6 fruit fly cellular contexts compared by ENCODE assay signal in genomic region chrX:13990474-13991221, dm6.
A peak's percentile ranks its signal among the peaks of the same experiment; 100 is the strongest.
TF ChIP-seq lines count a peak whose summit lies in the region.

Gene mamo, minus strand, starts transcription at chrX:13990527.

- TF ChIP-seq CTCF in whole organism, embryonic (GFP tag; optimal IDR thresholded peaks at IDR 0.05; lab: Kevin White, UChicago) = no peak

TF ChIP-seq in whole organism, 6 proteins besides CTCF, POLR2A, EP300 and RAD21:
- TF ChIP-seq CG8478 (optimal IDR thresholded peaks at IDR 0.05; lab: Kevin White, UChicago) (no peak), usp (GFP tag; optimal IDR thresholded peaks at IDR 0.05; lab: Kevin White, UChicago) (no peak), EcR (GFP tag; optimal IDR thresholded peaks at IDR 0.05; lab: Kevin White, UChicago) (no peak), pan (optimal IDR thresholded peaks at IDR 0.05; lab: Kevin White, UChicago) (no peak), Dll (optimal IDR thresholded peaks at IDR 0.05; lab: Kevin White, UChicago) (peak; percentile 78)
TF ChIP-seq in whole organism: peak in this region for 1.

TF ChIP-seq in whole organism, adult, 20 proteins besides CTCF, POLR2A, EP300 and RAD21 (continues in another document):
- TF ChIP-seq pad (GFP tag; optimal IDR thresholded peaks at IDR 0.05; lab: Kevin White, UChicago) (peak; percentile 51), Clk (GFP tag; optimal IDR thresholded peaks at IDR 0.05; lab: Kevin White, UChicago) (no peak), tj (GFP tag; optimal IDR thresholded peaks at IDR 0.05; lab: Kevin White, UChicago) (peak; percentile 84), Mnt (GFP tag; optimal IDR thresholded peaks at IDR 0.05; lab: Kevin White, UChicago) (no peak), Hr96 (GFP tag; optimal IDR thresholded peaks at IDR 0.05; lab: Kevin White, UChicago) (peak; percentile 33), toe (GFP tag; optimal IDR thresholded peaks at IDR 0.05; lab: Kevin White, UChicago) (peak; percentile 13), CG11617 (GFP tag; optimal IDR thresholded peaks at IDR 0.05; lab: Kevin White, UChicago) (peak; percentile 96), CG7101 (tag; optimal IDR thresholded peaks at IDR 0.05; lab: Kevin White, UChicago) (peak; percentile 71), CG1620 (GFP tag; optimal IDR thresholded peaks at IDR 0.05; lab: Kevin White, UChicago) (no peak), bab1 (GFP tag; optimal IDR thresholded peaks at IDR 0.05; lab: Kevin White, UChicago) (peak; percentile 40), cnc (optimal IDR thresholded peaks at IDR 0.05; lab: Kevin White, UChicago) (no peak), CG12768 (GFP tag; optimal IDR thresholded peaks at IDR 0.05; lab: Kevin White, UChicago) (peak; percentile 89), Crg-1 (GFP tag; optimal IDR thresholded peaks at IDR 0.05; lab: Kevin White, UChicago) (peak; percentile 2), kay (GFP tag; lab: Kevin White, UChicago; ENCODE audit: borderline replicate concordance) (peak; percentile 81), CG7045 (GFP tag; optimal IDR thresholded peaks at IDR 0.05; lab: Kevin White, UChicago) (peak; percentile 87), CG5204 (GFP tag; optimal IDR thresholded peaks at IDR 0.05; lab: Kevin White, UChicago) (peak; percentile 34), cic (GFP tag; optimal IDR thresholded peaks at IDR 0.05; lab: Kevin White, UChicago) (peak; percentile 69)

TF ChIP-seq in whole organism, embryonic, 481 proteins besides CTCF, POLR2A, EP300 and RAD21:
- TF ChIP-seq corto (GFP tag; optimal IDR thresholded peaks at IDR 0.05; lab: Kevin White, UChicago) (peak; percentile 65), unpg (GFP tag; optimal IDR thresholded peaks at IDR 0.05; lab: Kevin White, UChicago) (no peak), Trl (optimal IDR thresholded peaks at IDR 0.05; lab: Kevin White, UChicago) (peak in 1 of 2 experiments; percentile 8), Trl (GFP tag; optimal IDR thresholded peaks at IDR 0.05; lab: Kevin White, UChicago) (no peak), chm (GFP tag; IDR thresholded peaks at IDR 0.05; lab: Robert Waterston, UW) (no peak), Drgx (GFP tag; IDR thresholded peaks at IDR 0.05; lab: Robert Waterston, UW) (peak; percentile 95), ERR (GFP tag; optimal IDR thresholded peaks at IDR 0.05; lab: Kevin White, UChicago) (no peak), nom (GFP tag; optimal IDR thresholded peaks at IDR 0.05; lab: Kevin White, UChicago) (peak; percentile 98), ken (GFP tag; IDR thresholded peaks at IDR 0.05; lab: Robert Waterston, UW) (no peak), E2f2 (GFP tag; IDR thresholded peaks at IDR 0.05; lab: Robert Waterston, UW) (no peak), CG31365 (tag; optimal IDR thresholded peaks at IDR 0.05; lab: Kevin White, UChicago) (no peak), CG11504 (tag; optimal IDR thresholded peaks at IDR 0.05; lab: Kevin White, UChicago) (peak; percentile 59), bsh (GFP tag; optimal IDR thresholded peaks at IDR 0.05; lab: Kevin White, UChicago) (peak in 1 of 2 experiments; percentile 96), lbe (GFP tag; optimal IDR thresholded peaks at IDR 0.05; lab: Kevin White, UChicago) (peak; percentile 74), gcm2 (GFP tag; optimal IDR thresholded peaks at IDR 0.05; lab: Kevin White, UChicago) (no peak), CG16813 (GFP tag; IDR thresholded peaks at IDR 0.05; lab: Robert Waterston, UW; ENCODE audit: partially characterized antibody) (no peak), MESR4 (GFP tag; optimal IDR thresholded peaks at IDR 0.05; lab: Kevin White, UChicago) (no peak), Chrac-16 (GFP tag; optimal IDR thresholded peaks at IDR 0.05; lab: Kevin White, UChicago) (no peak)
TF ChIP-seq in whole organism, embryonic: peak in this region for 7.

TF ChIP-seq in whole organism, prepupa, 60 proteins besides CTCF, POLR2A, EP300 and RAD21 (continues in another document):
- peak; percentile 98 for TF ChIP-seq CG6163 (GFP tag; IDR thresholded peaks at IDR 0.05; lab: Robert Waterston, UW)
- peak; percentile 83 for TF ChIP-seq fd59A (GFP tag; optimal IDR thresholded peaks at IDR 0.05; lab: Kevin White, UChicago)
- peak; percentile 67 for TF ChIP-seq OdsH (GFP tag; optimal IDR thresholded peaks at IDR 0.05; lab: Kevin White, UChicago)
- peak; percentile 75 for TF ChIP-seq CG3919 (GFP tag; optimal IDR thresholded peaks at IDR 0.05; lab: Kevin White, UChicago)
- peak; percentile 81 for TF ChIP-seq dac (GFP tag; optimal IDR thresholded peaks at IDR 0.05; lab: Kevin White, UChicago)
- peak; percentile 92 for TF ChIP-seq CG10669 (GFP tag; optimal IDR thresholded peaks at IDR 0.05; lab: Kevin White, UChicago)
- no peak for TF ChIP-seq Ets21C (GFP tag; optimal IDR thresholded peaks at IDR 0.05; lab: Kevin White, UChicago)
- peak; percentile 97 for TF ChIP-seq CG8119 (GFP tag; IDR thresholded peaks at IDR 0.05; lab: Robert Waterston, UW)
- peak; percentile 12 for TF ChIP-seq Hr39 (GFP tag; optimal IDR thresholded peaks at IDR 0.05; lab: Kevin White, UChicago)
- no peak for TF ChIP-seq fkh (GFP tag; optimal IDR thresholded peaks at IDR 0.05; lab: Kevin White, UChicago)
- peak; percentile 62 for TF ChIP-seq Eip75B (GFP tag; optimal IDR thresholded peaks at IDR 0.05; lab: Kevin White, UChicago)
- peak; percentile 83 for TF ChIP-seq Lpt (GFP tag; optimal IDR thresholded peaks at IDR 0.05; lab: Kevin White, UChicago)
- TF ChIP-seq topi (GFP tag; optimal IDR thresholded peaks at IDR 0.05; lab: Kevin White, UChicago) = peak; percentile 68
- TF ChIP-seq CG9139 (GFP tag; optimal IDR thresholded peaks at IDR 0.05; lab: Kevin White, UChicago) = peak; percentile 97
- TF ChIP-seq Blimp-1 (GFP tag; optimal IDR thresholded peaks at IDR 0.05; lab: Kevin White, UChicago) = peak; percentile 78
- TF ChIP-seq CG6854 (GFP tag; optimal IDR thresholded peaks at IDR 0.05; lab: Kevin White, UChicago) = peak; percentile 95
- peak; percentile 97 for TF ChIP-seq CG6276 (GFP tag; optimal IDR thresholded peaks at IDR 0.05; lab: Kevin White, UChicago)
- peak; percentile 93 for TF ChIP-seq CG3032 (tag; optimal IDR thresholded peaks at IDR 0.05; lab: Kevin White, UChicago)

TF ChIP-seq in whole organism, pupa, 21 proteins besides CTCF, POLR2A, EP300 and RAD21 (continues in another document):
- TF ChIP-seq CG8301 (tag; optimal IDR thresholded peaks at IDR 0.05; lab: Kevin White, UChicago) = peak; percentile 82
- TF ChIP-seq CG13204 (GFP tag; optimal IDR thresholded peaks at IDR 0.05; lab: Kevin White, UChicago) = peak; percentile 95
- peak; percentile 79 for TF ChIP-seq CG9948 (tag; optimal IDR thresholded peaks at IDR 0.05; lab: Kevin White, UChicago)
- peak; percentile 91 for TF ChIP-seq Pif1A (GFP tag; optimal IDR thresholded peaks at IDR 0.05; lab: Kevin White, UChicago)
- TF ChIP-seq CG12605 (GFP tag; IDR thresholded peaks at IDR 0.05; lab: Robert Waterston, UW) = peak; percentile 99
- peak; percentile 96 for TF ChIP-seq Ets98B (GFP tag; IDR thresholded peaks at IDR 0.05; lab: Robert Waterston, UW)
- TF ChIP-seq CG8159 (tag; optimal IDR thresholded peaks at IDR 0.05; lab: Kevin White, UChicago) = peak; percentile 91
- peak; percentile 98 for TF ChIP-seq gl (tag; optimal IDR thresholded peaks at IDR 0.05; lab: Kevin White, UChicago)
- peak; percentile 92 for TF ChIP-seq Pif1B (GFP tag; optimal IDR thresholded peaks at IDR 0.05; lab: Kevin White, UChicago)
- peak; percentile 84 for TF ChIP-seq CG17806 (tag; optimal IDR thresholded peaks at IDR 0.05; lab: Kevin White, UChicago)
- TF ChIP-seq CG10348 (GFP tag; IDR thresholded peaks at IDR 0.05; lab: Robert Waterston, UW) = no peak
- TF ChIP-seq D1 (tag; optimal IDR thresholded peaks at IDR 0.05; lab: Kevin White, UChicago) = peak; percentile 79
- peak; percentile 55 for TF ChIP-seq EcR (GFP tag; optimal IDR thresholded peaks at IDR 0.05; lab: Kevin White, UChicago)
- TF ChIP-seq fd96Ca (GFP tag; IDR thresholded peaks at IDR 0.05; lab: Robert Waterston, UW) = peak; percentile 95
- TF ChIP-seq CG32121 (GFP tag; IDR thresholded peaks at IDR 0.05; lab: Robert Waterston, UW) = peak; percentile 91
- peak; percentile 89 for TF ChIP-seq Snoo (tag; optimal IDR thresholded peaks at IDR 0.05; lab: Kevin White, UChicago)
- peak; percentile 93 for TF ChIP-seq CG34367 (tag; optimal IDR thresholded peaks at IDR 0.05; lab: Kevin White, UChicago)
- TF ChIP-seq CG14655 (GFP tag; optimal IDR thresholded peaks at IDR 0.05; lab: Kevin White, UChicago) = peak; percentile 93
- peak; percentile 98 for TF ChIP-seq CG4496 (GFP tag; IDR thresholded peaks at IDR 0.05; lab: Robert Waterston, UW)
- TF ChIP-seq rn (GFP tag; IDR thresholded peaks at IDR 0.05; lab: Robert Waterston, UW) = peak; percentile 77

TF ChIP-seq in whole organism, wandering third instar larva, 38 proteins besides CTCF, POLR2A, EP300 and RAD21 (continues in another document):
- TF ChIP-seq GATAd (GFP tag; optimal IDR thresholded peaks at IDR 0.05; lab: Kevin White, UChicago) = no peak
- peak; percentile 97 for TF ChIP-seq Sp1 (GFP tag; optimal IDR thresholded peaks at IDR 0.05; lab: Kevin White, UChicago)
- TF ChIP-seq Rel (GFP tag; optimal IDR thresholded peaks at IDR 0.05; lab: Kevin White, UChicago) = peak; percentile 76
- peak; percentile 82 for TF ChIP-seq Rel (tag; optimal IDR thresholded peaks at IDR 0.05; lab: Kevin White, UChicago)
- TF ChIP-seq HLH106 (tag; optimal IDR thresholded peaks at IDR 0.05; lab: Kevin White, UChicago) = peak; percentile 57
- TF ChIP-seq Dif (GFP tag; optimal IDR thresholded peaks at IDR 0.05; lab: Kevin White, UChicago; ENCODE audit: partially characterized antibody) = peak; percentile 24
- no peak for TF ChIP-seq Vsx2 (GFP tag; optimal IDR thresholded peaks at IDR 0.05; lab: Kevin White, UChicago; ENCODE audit: partially characterized antibody)
- TF ChIP-seq sv (GFP tag; optimal IDR thresholded peaks at IDR 0.05; lab: Kevin White, UChicago) = no peak
- peak; percentile 66 for TF ChIP-seq Hnf4 (GFP tag; optimal IDR thresholded peaks at IDR 0.05; lab: Kevin White, UChicago)
- TF ChIP-seq CG32264 (GFP tag; optimal IDR thresholded peaks at IDR 0.05; lab: Kevin White, UChicago) = peak; percentile 55
- TF ChIP-seq dsf (GFP tag; optimal IDR thresholded peaks at IDR 0.05; lab: Kevin White, UChicago; ENCODE audit: borderline replicate concordance) = no peak
- TF ChIP-seq ey (GFP tag; optimal IDR thresholded peaks at IDR 0.05; lab: Kevin White, UChicago) = no peak
- TF ChIP-seq pan (optimal IDR thresholded peaks at IDR 0.05; lab: Kevin White, UChicago) = no peak
- peak; percentile 86 for TF ChIP-seq sage (GFP tag; optimal IDR thresholded peaks at IDR 0.05; lab: Kevin White, UChicago)
- TF ChIP-seq fru (GFP tag; optimal IDR thresholded peaks at IDR 0.05; lab: Kevin White, UChicago) = peak; percentile 67
- TF ChIP-seq N (GFP tag; optimal IDR thresholded peaks at IDR 0.05; lab: Kevin White, UChicago) = peak; percentile 84
- peak; percentile 77 for TF ChIP-seq br (GFP tag; optimal IDR thresholded peaks at IDR 0.05; lab: Kevin White, UChicago)
- TF ChIP-seq foxo (GFP tag; optimal IDR thresholded peaks at IDR 0.05; lab: Kevin White, UChicago) = peak in 1 of 2 experiments; percentile 72
- TF ChIP-seq rgr (GFP tag; optimal IDR thresholded peaks at IDR 0.05; lab: Kevin White, UChicago) = peak; percentile 47
- TF ChIP-seq Mio (GFP tag; optimal IDR thresholded peaks at IDR 0.05; lab: Kevin White, UChicago) = peak; percentile 13
- peak; percentile 19 for TF ChIP-seq brk (GFP tag; optimal IDR thresholded peaks at IDR 0.05; lab: Kevin White, UChicago)
- no peak for TF ChIP-seq Jra (GFP tag; optimal IDR thresholded peaks at IDR 0.05; lab: Kevin White, UChicago)
